Worm (Caenorhabditis elegans) whole organism, young adult: ENCODE results near the gene Y41C4A.22.

Experiments used
- D2030.7 ChIP-seq: fragments of 200-800 bp; sonication (Bioruptor generic); IDR thresholded peaks from 2 replicates; pipeline ENCODE4 v1.3.6; 2022; ENCODE audit warnings: missing genetic modification reagents, missing genetic modification characterization, missing compliant biosample characterization
- F57A8.1 ChIP-seq: fragments of 200-800 bp; sonication (Bioruptor generic); optimal IDR thresholded peaks from 2 replicates; lab custom pipeline; 2018; ENCODE audit warnings: mild to moderate bottlenecking, missing genetic modification characterization, moderate library complexity, missing compliant biosample characterization
- akir-1 ChIP-seq: fragments of 200-800 bp; sonication (Bioruptor generic); optimal IDR thresholded peaks from 2 replicates; lab custom pipeline; 2018; ENCODE audit warnings: mild to moderate bottlenecking, missing genetic modification characterization, moderate library complexity, missing compliant biosample characterization
- ama-1 ChIP-seq, 3 experiments: fragments of 150-350 bp in 1 of 3; sonication (generic microtip) in 2 of 3; optimal IDR thresholded peaks; 2 replicates each; lab custom pipeline; 2014 to 2018; ENCODE audit warnings: missing biosample characterization in 2 of 3, missing genetic modification characterization in 2 of 3, missing genetic modification reagents in 2 of 3
- aptf-3 ChIP-seq: fragments of 200-800 bp; sonication (Bioruptor generic); IDR thresholded peaks from 2 replicates; pipeline ENCODE4 v1.3.6; 2022; ENCODE audit warnings: missing genetic modification characterization, missing compliant biosample characterization
- attf-6 ChIP-seq: fragments of 200-800 bp; sonication (Bioruptor generic); IDR thresholded peaks from 2 replicates; pipeline ENCODE4 v1.3.6; 2022; ENCODE audit warnings: missing genetic modification reagents, missing genetic modification characterization, missing compliant biosample characterization
- cebp-2 ChIP-seq: fragments of 200-800 bp; sonication (Bioruptor generic); IDR thresholded peaks from 2 replicates; pipeline ENCODE4 v1.3.6; 2022; ENCODE audit warnings: missing genetic modification characterization, missing compliant biosample characterization
- dox-1 ChIP-seq: fragments of 200-800 bp; sonication (Bioruptor generic); IDR thresholded peaks from 2 replicates; pipeline ENCODE4 v1.3.6; 2022; ENCODE audit warnings: missing genetic modification reagents, missing genetic modification characterization, missing compliant biosample characterization
- dpl-1 ChIP-seq: fragments of 150-350 bp; optimal IDR thresholded peaks from 2 replicates; lab custom pipeline; 2014; ENCODE audit warnings: missing biosample characterization, missing genetic modification reagents, missing genetic modification characterization
- egl-18 ChIP-seq: fragments of 200-800 bp; sonication (Bioruptor generic); IDR thresholded peaks from 2 replicates; pipeline ENCODE4 v1.3.6; 2022; ENCODE audit warnings: missing genetic modification reagents, missing genetic modification characterization, missing compliant biosample characterization
- let-526 ChIP-seq: fragments of 200-800 bp; sonication (Bioruptor generic); IDR thresholded peaks from 2 replicates; pipeline ENCODE4 v1.3.6; 2022; ENCODE audit warnings: missing genetic modification reagents, missing genetic modification characterization, missing compliant biosample characterization
- lin-40 ChIP-seq: sonication (generic microtip); optimal IDR thresholded peaks from 2 replicates; lab custom pipeline; 2016; ENCODE audit warnings: missing genetic modification characterization, mild to moderate bottlenecking, missing compliant biosample characterization, missing genotype, missing genetic modification reagents
- mcd-1 ChIP-seq: fragments of 200-800 bp; sonication (Bioruptor generic); IDR thresholded peaks from 2 replicates; pipeline ENCODE4 v1.3.6; 2022; ENCODE audit warnings: missing genetic modification reagents, missing genetic modification characterization, missing compliant biosample characterization
- unc-130 ChIP-seq: sonication (generic microtip); optimal IDR thresholded peaks from 2 replicates; lab custom pipeline; 2016; ENCODE audit warnings: missing genetic modification reagents, missing genetic modification characterization, missing compliant biosample characterization

- TF ChIP-seq mcd-1 (GFP tag; lab: Robert Waterston, UW) (0 out of 2 replicates have a peak, but pooled peaks have one; percentile 6), ama-1 (optimal IDR thresholded peaks at IDR 0.05; lab: Kevin White, UChicago) (no peak), ama-1 (GFP tag; optimal IDR thresholded peaks at IDR 0.05; lab: Kevin White, UChicago) (no peak), dpl-1 (no peak), unc-130 (GFP tag; lab: Kevin White, UChicago) (no peak), lin-40 (tag; lab: Kevin White, UChicago) (no peak), attf-6 (GFP tag; lab: Robert Waterston, UW) (no peak), let-526 (GFP tag; lab: Robert Waterston, UW) (no peak), D2030.7 (GFP tag; lab: Robert Waterston, UW) (no peak), aptf-3 (GFP tag; lab: Robert Waterston, UW) (no peak), egl-18 (GFP tag; lab: Robert Waterston, UW) (no peak), dox-1 (no peak), cebp-2 (GFP tag; lab: Robert Waterston, UW) (no peak), akir-1 (GFP tag; lab: Kevin White, UChicago) (no peak), F57A8.1 (GFP tag; lab: Kevin White, UChicago) (no peak)
Observed at ce11 chrIII:11683038-11683437, 12.0 kb upstream of the Y41C4A.22 start.
